Fruit fly (Drosophila melanogaster) whole organism, embryonic: ENCODE data around the gene Drsl1.

ENCODE experiments used
- ATbp ChIP-seq: fragments of 200-800 bp; sonication (Bioruptor generic); optimal IDR thresholded peaks from 2 replicates; lab custom pipeline; 2017; ENCODE audit warnings: missing biosample characterization, mild to moderate bottlenecking, missing genetic modification characterization, missing genetic modification reagents
- CG10543 ChIP-seq: fragments of 200-800 bp; sonication (Bioruptor generic); optimal IDR thresholded peaks from 3 replicates; lab custom pipeline; 2017; ENCODE audit warnings: missing biosample characterization, mild to moderate bottlenecking, missing genetic modification characterization, moderate library complexity
- CG11093 ChIP-seq: fragments of 200-800 bp; sonication (Bioruptor generic); IDR thresholded peaks from 3 replicates; pipeline ENCODE4 v1.3.6; 2022; ENCODE audit warnings: missing biosample characterization, missing genetic modification characterization
- CG12744 ChIP-seq: fragments of 200-800 bp; sonication (Bioruptor generic); optimal IDR thresholded peaks from 2 replicates; lab custom pipeline; 2016; ENCODE audit warnings: missing biosample characterization, missing genetic modification characterization
- CG13624 ChIP-seq: fragments of 200-800 bp; sonication (Bioruptor generic); optimal IDR thresholded peaks from 2 replicates; lab custom pipeline; 2016; ENCODE audit warnings: missing biosample characterization, missing genetic modification characterization
- CG14710 ChIP-seq: fragments of 200-800 bp; sonication (Bioruptor generic); optimal IDR thresholded peaks from 3 replicates; lab custom pipeline; 2019; ENCODE audit warnings: missing biosample characterization, mild to moderate bottlenecking, missing genetic modification characterization, moderate library complexity
- CG1832 ChIP-seq: fragments of 200-800 bp; sonication (Bioruptor generic); optimal IDR thresholded peaks from 2 replicates; lab custom pipeline; 2017; ENCODE audit warnings: missing biosample characterization, mild to moderate bottlenecking, missing genetic modification characterization, inconsistent platforms
- CG31365 ChIP-seq: fragments of 200-800 bp; sonication (Bioruptor generic); optimal IDR thresholded peaks from 2 replicates; lab custom pipeline; 2018; ENCODE audit warnings: missing biosample characterization, mild to moderate bottlenecking, missing genetic modification characterization
- CG3163 ChIP-seq: fragments of 200-800 bp; sonication (Bioruptor generic); optimal IDR thresholded peaks from 3 replicates; lab custom pipeline; 2016; ENCODE audit warnings: missing biosample characterization, missing genetic modification characterization
- CG33213 ChIP-seq: fragments of 200-800 bp; sonication (Bioruptor generic); optimal IDR thresholded peaks from 3 replicates; lab custom pipeline; 2016; ENCODE audit warnings: missing biosample characterization, missing genetic modification characterization
- CG34376 ChIP-seq: fragments of 200-800 bp; sonication (Bioruptor generic); optimal IDR thresholded peaks from 2 replicates; lab custom pipeline; 2018; ENCODE audit warnings: missing biosample characterization, mild to moderate bottlenecking, missing genetic modification characterization
- CG8359 ChIP-seq: fragments of 200-800 bp; sonication (Bioruptor generic); optimal IDR thresholded peaks from 2 replicates; lab custom pipeline; 2017; ENCODE audit warnings: missing biosample characterization, mild to moderate bottlenecking, missing genetic modification characterization, borderline replicate concordance
- CG9609 ChIP-seq: fragments of 200-800 bp; sonication (Bioruptor generic); optimal IDR thresholded peaks from 3 replicates; lab custom pipeline; 2016; ENCODE audit warnings: missing biosample characterization, missing genetic modification characterization
- D19A ChIP-seq: fragments of 200-800 bp; optimal IDR thresholded peaks from 3 replicates; lab custom pipeline; 2019; ENCODE audit warnings: missing biosample characterization, mild to moderate bottlenecking, missing genetic modification characterization, moderate library complexity
- Dp ChIP-seq: fragments of 200-800 bp; sonication (Bioruptor generic); optimal IDR thresholded peaks from 2 replicates; lab custom pipeline; 2018; ENCODE audit warnings: missing biosample characterization, mild to moderate bottlenecking, missing genetic modification characterization, moderate library complexity
- Elba2 ChIP-seq: fragments of 200-800 bp; sonication (Bioruptor generic); optimal IDR thresholded peaks from 3 replicates; lab custom pipeline; 2016; ENCODE audit warnings: missing biosample characterization, missing genetic modification characterization
- GATAe ChIP-seq: fragments of 200-800 bp; sonication (Bioruptor generic); conservative IDR thresholded peaks from 2 replicates; pipeline ENCODE4 v1.3.6; 2022; ENCODE audit warnings: missing biosample characterization, missing genetic modification characterization
- HHEX ChIP-seq: fragments of 200-800 bp; sonication (Bioruptor generic); optimal IDR thresholded peaks from 3 replicates; lab custom pipeline; 2017; ENCODE audit warnings: missing biosample characterization, mild to moderate bottlenecking, missing genetic modification characterization, missing genetic modification reagents
- Hr78 ChIP-seq, 2 experiments: fragments of 200-800 bp in 1 of 2; fragments of >200 bp in 1 of 2; sonication (Bioruptor generic) in 1 of 2; optimal IDR thresholded peaks; 2 replicates each; lab custom pipeline; 2017 to 2019; ENCODE audit warnings: missing biosample characterization in 2 of 2, missing genetic modification characterization in 2 of 2, mild to moderate bottlenecking in 1 of 2, moderate library complexity in 1 of 2
- Lpt ChIP-seq: fragments of >200 bp; optimal IDR thresholded peaks from 2 replicates; lab custom pipeline; 2018; ENCODE audit warnings: missing biosample characterization, missing genetic modification characterization
- MTF-1 ChIP-seq: fragments of 200-800 bp; sonication (Bioruptor generic); optimal IDR thresholded peaks from 2 replicates; lab custom pipeline; 2018; ENCODE audit warnings: missing biosample characterization, mild to moderate bottlenecking, missing genetic modification characterization, borderline replicate concordance
- Med ChIP-seq: fragments of 200-800 bp; sonication (Bioruptor generic); peaks from one replicate; lab custom pipeline; 2016; ENCODE audit warnings: missing biosample characterization, missing genetic modification characterization, mild to moderate bottlenecking, inconsistent platforms, moderate library complexity
- Meics ChIP-seq: fragments of 200-800 bp; sonication (Bioruptor generic); optimal IDR thresholded peaks from 2 replicates; lab custom pipeline; 2017; ENCODE audit warnings: missing biosample characterization, mild to moderate bottlenecking, missing genetic modification characterization
- Nf-YC ChIP-seq: fragments of 200-800 bp; optimal IDR thresholded peaks from 3 replicates; lab custom pipeline; 2019; ENCODE audit warnings: missing biosample characterization, mild to moderate bottlenecking, missing genetic modification characterization, moderate library complexity
- Scr ChIP-seq: fragments of 200-800 bp; sonication (Bioruptor generic); IDR thresholded peaks from 2 replicates; pipeline ENCODE4 v1.3.6; 2022; ENCODE audit warnings: missing biosample characterization, missing genetic modification characterization; ENCODE audit not compliant: partially characterized antibody
- ab ChIP-seq: fragments of 200-800 bp; sonication (Bioruptor generic); optimal IDR thresholded peaks from 2 replicates; lab custom pipeline; 2016; ENCODE audit warnings: missing biosample characterization, missing genetic modification characterization
- amos ChIP-seq: fragments of 200-800 bp; sonication (Bioruptor generic); IDR thresholded peaks from 2 replicates; pipeline ENCODE4 v1.3.6; 2022; ENCODE audit warnings: missing biosample characterization, missing genetic modification characterization; ENCODE audit not compliant: partially characterized antibody
- bigmax ChIP-seq: fragments of 200-800 bp; sonication (Bioruptor generic); optimal IDR thresholded peaks from 2 replicates; lab custom pipeline; 2018; ENCODE audit warnings: missing biosample characterization, mild to moderate bottlenecking, missing genetic modification characterization
- crc ChIP-seq: fragments of 200-800 bp; sonication (Bioruptor generic); optimal IDR thresholded peaks from 2 replicates; lab custom pipeline; 2016; ENCODE audit warnings: missing biosample characterization, missing genetic modification characterization
- exex ChIP-seq: fragments of 200-800 bp; sonication (Bioruptor generic); optimal IDR thresholded peaks from 4 replicates; lab custom pipeline; 2018; ENCODE audit warnings: missing biosample characterization, mild to moderate bottlenecking, missing genetic modification characterization, moderate library complexity
- fd3F ChIP-seq: fragments of 200-800 bp; sonication (Bioruptor generic); optimal IDR thresholded peaks from 2 replicates; lab custom pipeline; 2018; ENCODE audit warnings: missing biosample characterization, mild to moderate bottlenecking, missing genetic modification characterization, moderate library complexity
- gem ChIP-seq: fragments of 200-800 bp; sonication (Bioruptor generic); optimal IDR thresholded peaks from 2 replicates; lab custom pipeline; 2019; ENCODE audit warnings: missing biosample characterization, mild to moderate bottlenecking, missing genetic modification characterization, moderate library complexity
- grn ChIP-seq: fragments of 200-800 bp; sonication (Bioruptor generic); optimal IDR thresholded peaks from 3 replicates; lab custom pipeline; 2017; ENCODE audit warnings: missing biosample characterization, missing genetic modification characterization
- ham ChIP-seq: fragments of 200-800 bp; sonication (Bioruptor generic); IDR thresholded peaks from 2 replicates; pipeline ENCODE4 v1.3.6; 2022; ENCODE audit warnings: missing biosample characterization, missing genetic modification characterization
- kah ChIP-seq: fragments of 200-800 bp; sonication (Bioruptor generic); optimal IDR thresholded peaks from 2 replicates; lab custom pipeline; 2018; ENCODE audit warnings: missing biosample characterization, mild to moderate bottlenecking, missing genetic modification characterization
- ken ChIP-seq: fragments of 200-800 bp; sonication (Bioruptor generic); IDR thresholded peaks from 3 replicates; pipeline ENCODE4 v1.3.6; 2022; ENCODE audit warnings: missing biosample characterization, missing genetic modification characterization
- lab ChIP-seq: fragments of 200-800 bp; sonication (Bioruptor generic); optimal IDR thresholded peaks from 3 replicates; lab custom pipeline; 2017; ENCODE audit warnings: missing biosample characterization, missing genetic modification characterization, mild to moderate bottlenecking, moderate library complexity, missing genetic modification reagents
- luna ChIP-seq: fragments of 200-800 bp; sonication (Bioruptor generic); optimal IDR thresholded peaks from 2 replicates; lab custom pipeline; 2016; ENCODE audit warnings: missing biosample characterization, missing genetic modification characterization
- maf-S ChIP-seq: fragments of 200-800 bp; sonication (Bioruptor generic); optimal IDR thresholded peaks from 2 replicates; lab custom pipeline; 2016; ENCODE audit warnings: missing biosample characterization, missing genetic modification characterization
- mam ChIP-seq: fragments of 200-800 bp; sonication (Bioruptor generic); optimal IDR thresholded peaks from 3 replicates; lab custom pipeline; 2016; ENCODE audit warnings: missing biosample characterization, missing genetic modification characterization
- mirr ChIP-seq: fragments of 200-800 bp; sonication (Bioruptor generic); optimal IDR thresholded peaks from 3 replicates; lab custom pipeline; 2018; ENCODE audit warnings: missing biosample characterization, mild to moderate bottlenecking, missing genetic modification characterization
- row ChIP-seq: fragments of 200-800 bp; sonication (Bioruptor generic); IDR thresholded peaks from 3 replicates; pipeline ENCODE4 v1.3.6; 2022; ENCODE audit warnings: missing biosample characterization, missing genetic modification characterization
- sd ChIP-seq: fragments of 200-800 bp; sonication (Bioruptor generic); optimal IDR thresholded peaks from 3 replicates; lab custom pipeline; 2018; ENCODE audit warnings: missing biosample characterization, mild to moderate bottlenecking, missing genetic modification characterization, moderate library complexity
- shn ChIP-seq: fragments of 200-800 bp; sonication (Bioruptor generic); optimal IDR thresholded peaks from 3 replicates; lab custom pipeline; 2016; ENCODE audit warnings: missing biosample characterization, missing genetic modification characterization
- sob ChIP-seq: fragments of 200-800 bp; sonication (Bioruptor generic); IDR thresholded peaks from 2 replicates; pipeline ENCODE4 v1.3.6; 2022; ENCODE audit warnings: missing biosample characterization, missing genetic modification characterization
- stwl ChIP-seq: fragments of 200-800 bp; sonication (Bioruptor generic); optimal IDR thresholded peaks from 3 replicates; lab custom pipeline; 2018; ENCODE audit warnings: missing biosample characterization, mild to moderate bottlenecking, missing genetic modification characterization, moderate library complexity
- wek ChIP-seq: fragments of 200-800 bp; sonication (Bioruptor generic); optimal IDR thresholded peaks from 3 replicates; lab custom pipeline; 2018; ENCODE audit warnings: missing biosample characterization, mild to moderate bottlenecking, missing genetic modification characterization, moderate library complexity
- z ChIP-seq: fragments of 200-800 bp; sonication (Bioruptor generic); IDR thresholded peaks from 3 replicates; pipeline ENCODE4 v1.3.6; 2022; ENCODE audit warnings: missing biosample characterization, missing genetic modification characterization
- zfh1 ChIP-seq: fragments of 200-800 bp; sonication (Bioruptor generic); IDR thresholded peaks from 3 replicates; pipeline ENCODE4 v1.3.6; 2022; ENCODE audit warnings: missing biosample characterization, missing genetic modification characterization

Gene Drsl1

DNA sequence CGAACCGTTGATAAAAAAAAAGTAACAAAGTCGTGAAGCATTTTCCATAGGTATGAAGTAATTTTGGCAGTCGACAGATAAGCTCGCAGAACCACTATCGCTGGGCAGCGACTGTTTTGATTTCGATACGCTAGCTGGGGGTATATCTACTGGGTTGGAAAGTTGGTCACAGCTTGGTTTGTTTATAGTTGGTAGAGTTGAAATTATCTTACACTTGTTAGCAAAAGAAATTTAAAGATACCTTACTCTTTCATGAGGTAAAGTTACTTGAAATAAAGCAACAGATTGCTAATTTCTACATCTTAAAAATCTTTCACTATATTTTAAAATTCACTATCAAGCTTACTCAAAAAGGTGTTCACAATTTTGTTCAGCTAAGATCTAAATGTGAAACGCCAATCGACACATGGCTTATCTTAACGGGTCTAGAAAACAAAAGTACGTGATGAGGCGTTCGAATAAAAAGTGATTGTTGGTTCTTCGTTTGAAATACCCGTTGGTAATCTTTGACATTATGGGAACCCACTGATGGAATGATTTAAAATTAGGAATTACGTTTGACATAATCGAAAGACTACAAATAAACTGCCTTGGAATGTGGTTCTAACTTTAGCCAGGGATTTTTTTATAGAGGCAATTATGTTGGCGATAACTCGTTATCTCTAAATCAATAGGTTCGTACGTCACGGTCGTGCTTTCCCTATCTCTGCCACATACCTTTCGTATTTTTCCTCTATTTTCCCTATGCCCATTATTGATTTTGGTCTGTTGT, 15.2 kb upstream of the Drsl1 start (continued):
- TF ChIP-seq Med (GFP tag; lab: Kevin White, UChicago): peak; percentile 82
- TF ChIP-seq gem (tag; lab: Kevin White, UChicago): no peak
- TF ChIP-seq sob (GFP tag; lab: Robert Waterston, UW): 0 out of 2 replicates have a peak, but pooled peaks have one; percentile 9
- peak; percentile 51 for TF ChIP-seq row (GFP tag; lab: Robert Waterston, UW)
- peak; percentile 11 for TF ChIP-seq mam (GFP tag; lab: Kevin White, UChicago)
- TF ChIP-seq bigmax (GFP tag; lab: Kevin White, UChicago): no peak
- TF ChIP-seq wek: no peak
- no peak for TF ChIP-seq CG1832 (GFP tag; lab: Kevin White, UChicago)
- TF ChIP-seq ham (GFP tag; lab: Robert Waterston, UW): no peak
- TF ChIP-seq D19A (tag; lab: Kevin White, UChicago): peak; percentile 71
- no peak for TF ChIP-seq Elba2 (GFP tag; lab: Kevin White, UChicago)
- peak in 1 of 2 experiments; percentile 21 for TF ChIP-seq Hr78 (GFP tag; optimal IDR thresholded peaks at IDR 0.05; lab: Kevin White, UChicago)
- TF ChIP-seq CG33213 (GFP tag; lab: Kevin White, UChicago): no peak
- peak; percentile 95 for TF ChIP-seq sd (tag; lab: Kevin White, UChicago)
- TF ChIP-seq HHEX (GFP tag; lab: Kevin White, UChicago): peak; percentile 31
- TF ChIP-seq z (GFP tag; lab: Robert Waterston, UW): no peak
- 0 out of 3 replicates have a peak, but pooled peaks have one; percentile 38 for TF ChIP-seq ken (GFP tag; lab: Robert Waterston, UW)
- TF ChIP-seq CG13624: no peak
- no peak for TF ChIP-seq CG11093 (GFP tag; lab: Robert Waterston, UW)
- no peak for TF ChIP-seq CG10543 (GFP tag; lab: Kevin White, UChicago)
- no peak for TF ChIP-seq CG12744
- TF ChIP-seq shn (GFP tag; lab: Kevin White, UChicago): peak; percentile 21
- peak; percentile 40 for TF ChIP-seq Meics (GFP tag; lab: Kevin White, UChicago)
- TF ChIP-seq luna: no peak
- TF ChIP-seq CG31365: no peak
- no peak for TF ChIP-seq CG9609 (GFP tag; lab: Kevin White, UChicago)

DNA sequence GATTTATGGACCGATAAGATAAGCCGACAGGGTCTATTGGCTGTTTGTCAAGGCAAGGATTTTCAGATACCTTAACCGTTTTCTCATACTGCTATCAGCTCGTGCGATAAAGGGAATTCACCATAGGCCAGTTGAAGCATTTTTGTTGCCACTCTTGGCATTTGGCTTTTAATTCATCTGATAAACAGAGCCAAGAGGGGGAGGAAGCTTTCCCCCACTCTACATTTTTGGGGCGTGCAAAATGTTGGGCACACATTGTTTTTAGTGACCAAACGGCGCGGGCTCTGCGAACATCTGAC, 14.2 kb upstream of the Drsl1 start:
- TF ChIP-seq mirr (peak; percentile 62), amos (GFP tag; lab: Robert Waterston, UW) (no peak), kah (GFP tag; lab: Kevin White, UChicago) (no peak), CG3163 (GFP tag; lab: Kevin White, UChicago) (no peak), ab (GFP tag; lab: Kevin White, UChicago) (no peak), Dp (GFP tag; lab: Kevin White, UChicago) (no peak), GATAe (peak; percentile 72), maf-S (GFP tag; lab: Kevin White, UChicago) (no peak), Med (GFP tag; lab: Kevin White, UChicago) (peak; percentile 20), zfh1 (no peak), CG14710 (tag; lab: Kevin White, UChicago) (no peak), CG8359 (GFP tag; lab: Kevin White, UChicago) (no peak), Nf-YC (tag; lab: Kevin White, UChicago) (peak; percentile 8), grn (peak; percentile 61), lab (GFP tag; lab: Kevin White, UChicago) (peak; percentile 5), Lpt (no peak), CG10543 (GFP tag; lab: Kevin White, UChicago) (peak; percentile 8), exex (tag; lab: Kevin White, UChicago) (peak; percentile 87), CG34376 (GFP tag; lab: Kevin White, UChicago) (peak; percentile 94), fd3F (GFP tag; lab: Kevin White, UChicago) (no peak), ATbp (GFP tag; lab: Kevin White, UChicago) (no peak), crc (GFP tag; lab: Kevin White, UChicago) (no peak), MTF-1 (GFP tag; lab: Kevin White, UChicago) (no peak), stwl (no peak), Scr (GFP tag; lab: Robert Waterston, UW) (no peak)
